Worm (Caenorhabditis elegans): Measurements from ENCODE around the gene Y67H2A.7.

ce11 chrIV:13255886-13256285 lies 47.7 kb upstream of the Y67H2A.7 start, which contains the start of gene bus-12:
- TF ChIP-seq gei-17 (GFP tag; optimal IDR thresholded peaks at IDR 0.05), result no peak
- no peak for TF ChIP-seq F23B12.7 (tag; optimal IDR thresholded peaks at IDR 0.05; ENCODE audit: insufficient read depth)
- no peak for TF ChIP-seq pha-4 (tag; optimal IDR thresholded peaks at IDR 0.05)
- TF ChIP-seq dpl-1 (GFP tag; optimal IDR thresholded peaks at IDR 0.05), result no peak
- no peak for TF ChIP-seq C06A6.2 (GFP tag; conservative IDR thresholded peaks at IDR 0.05)
